Fruit fly (Drosophila melanogaster) whole organism, wandering third instar larva: ENCODE measurements around the gene CG7133.

Experiments used
- Abd-B ChIP-seq: fragments of >200 bp; optimal IDR thresholded peaks from 2 replicates; lab custom pipeline; 2017; ENCODE audit warnings: missing biosample characterization, missing genetic modification characterization
- CG32264 ChIP-seq: fragments of 200-800 bp; sonication (Bioruptor generic); optimal IDR thresholded peaks from 2 replicates; lab custom pipeline; 2016; ENCODE audit warnings: missing biosample characterization, missing genetic modification characterization
- CrebA ChIP-seq: fragments of 200-800 bp; sonication (Bioruptor generic); optimal IDR thresholded peaks from 2 replicates; lab custom pipeline; 2016; ENCODE audit warnings: missing biosample characterization, mild to moderate bottlenecking, missing genetic modification characterization, borderline replicate concordance
- Dif ChIP-seq: fragments of 200-275, 200-300 bp; sonication (Bioruptor generic); optimal IDR thresholded peaks from 2 replicates; lab custom pipeline; 2018; ENCODE audit warnings: missing biosample characterization, missing genetic modification characterization; ENCODE audit not compliant: partially characterized antibody
- Hr78 ChIP-seq: fragments of >200 bp; optimal IDR thresholded peaks from 2 replicates; lab custom pipeline; 2017; ENCODE audit warnings: missing biosample characterization, missing genetic modification characterization
- Hr83 ChIP-seq: fragments of 200-300 bp; sonication (Bioruptor generic); optimal IDR thresholded peaks from 2 replicates; lab custom pipeline; 2016; ENCODE audit warnings: missing biosample characterization, mild to moderate bottlenecking, missing genetic modification characterization, moderate library complexity; ENCODE audit not compliant: poor library complexity, severe bottlenecking
- Myc ChIP-seq: fragments of >200 bp; optimal IDR thresholded peaks from 2 replicates; lab custom pipeline; 2017
- N ChIP-seq: fragments of >200 bp; optimal IDR thresholded peaks from 2 replicates; lab custom pipeline; 2018; ENCODE audit warnings: missing biosample characterization, missing external identifiers, missing genetic modification characterization
- Sp1 ChIP-seq: fragments of 200-800 bp; sonication (Bioruptor generic); optimal IDR thresholded peaks from 3 replicates; lab custom pipeline; 2019; ENCODE audit warnings: missing biosample characterization, mild to moderate bottlenecking, missing genetic modification characterization, moderate library complexity
- brk ChIP-seq: fragments of 200-800 bp; sonication (Bioruptor generic); optimal IDR thresholded peaks from 2 replicates; lab custom pipeline; 2016; ENCODE audit warnings: missing biosample characterization, mild to moderate bottlenecking, missing genetic modification characterization
- ey ChIP-seq: fragments of 200-800 bp; sonication (Bioruptor generic); optimal IDR thresholded peaks from 2 replicates; lab custom pipeline; 2016; ENCODE audit warnings: missing biosample characterization, missing genetic modification characterization
- jim ChIP-seq: fragments of 175-275, 200-325 bp; sonication (Bioruptor generic); optimal IDR thresholded peaks from 2 replicates; lab custom pipeline; 2016; ENCODE audit warnings: missing biosample characterization, mild to moderate bottlenecking, missing genetic modification characterization
- psq ChIP-seq: fragments of 200-800 bp; sonication (Bioruptor generic); optimal IDR thresholded peaks from 3 replicates; lab custom pipeline; 2017; ENCODE audit warnings: missing biosample characterization, mild to moderate bottlenecking, missing genetic modification characterization, moderate library complexity
- sv ChIP-seq: fragments of 200-800 bp; sonication (Bioruptor generic); optimal IDR thresholded peaks from 3 replicates; lab custom pipeline; 2016; ENCODE audit warnings: missing biosample characterization, missing genetic modification characterization

DNA sequence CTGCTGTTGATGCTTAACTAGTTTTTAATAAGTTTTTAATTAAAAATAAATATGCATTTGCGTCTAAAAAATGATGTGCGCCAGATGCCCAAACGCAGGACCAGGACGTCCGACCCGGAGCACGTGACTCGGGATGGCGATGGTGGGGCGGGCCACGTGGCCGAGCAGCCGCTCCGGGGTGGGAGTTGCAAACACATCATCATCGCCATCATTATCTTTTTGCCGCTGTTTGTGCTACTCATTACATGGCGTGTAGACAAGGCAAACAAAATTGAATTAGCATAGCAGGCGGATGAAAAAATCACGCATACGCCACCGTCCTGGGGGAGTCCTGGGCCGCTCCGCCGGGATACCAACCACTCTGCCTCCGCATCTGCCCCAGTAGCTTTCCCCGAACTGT is 38.9 kb upstream of the CG7133 start:
- no peak for TF ChIP-seq Myc (lab: Kevin White, UChicago)
- no peak for TF ChIP-seq Hr83
- no peak for TF ChIP-seq Hr78
- no peak for TF ChIP-seq brk (GFP tag; lab: Kevin White, UChicago)
- no peak for TF ChIP-seq CG32264 (GFP tag; lab: Kevin White, UChicago)
- no peak for TF ChIP-seq jim (GFP tag; lab: Kevin White, UChicago)
- no peak for TF ChIP-seq sv (GFP tag; lab: Kevin White, UChicago)
- TF ChIP-seq CrebA: no peak
- no peak for TF ChIP-seq Dif (GFP tag; lab: Kevin White, UChicago)
- TF ChIP-seq Sp1: no peak
- TF ChIP-seq psq (GFP tag; lab: Kevin White, UChicago): no peak
- TF ChIP-seq N (GFP tag; lab: Kevin White, UChicago): no peak
- TF ChIP-seq Abd-B (GFP tag; lab: Kevin White, UChicago): no peak
- no peak for TF ChIP-seq ey (GFP tag; lab: Kevin White, UChicago)
